Worm (Caenorhabditis elegans) whole organism, late embryonic: ENCODE measurements around the gene K04E7.1.

Experiments
- ahr-1 ChIP-seq: sonication (generic microtip); optimal IDR thresholded peaks from 2 replicates; lab custom pipeline; 2016; ENCODE audit warnings: missing genetic modification characterization, missing compliant biosample characterization
- ama-1 ChIP-seq: fragments of 150-350 bp; optimal IDR thresholded peaks from 2 replicates; lab custom pipeline; 2014
- ceh-30 ChIP-seq: fragments of 150-350 bp; optimal IDR thresholded peaks from 2 replicates; lab custom pipeline; 2014; ENCODE audit warnings: missing biosample characterization, missing genetic modification characterization
- ceh-6 ChIP-seq: fragments of 200-800 bp; sonication (Bioruptor generic); optimal IDR thresholded peaks from 2 replicates; lab custom pipeline; 2018; ENCODE audit warnings: mild to moderate bottlenecking, missing genetic modification characterization, missing compliant biosample characterization
- elt-2 ChIP-seq: sonication (generic microtip); optimal IDR thresholded peaks from 2 replicates; lab custom pipeline; 2016; ENCODE audit warnings: missing genetic modification reagents, missing genetic modification characterization, missing compliant biosample characterization
- pag-3 ChIP-seq: sonication (generic microtip); optimal IDR thresholded peaks from 2 replicates; lab custom pipeline; 2016; ENCODE audit warnings: missing compliant biosample characterization, missing genetic modification characterization, borderline replicate concordance
- pha-4 ChIP-seq: fragments of 150-350 bp; optimal IDR thresholded peaks from 2 replicates; lab custom pipeline; 2018; ENCODE audit warnings: missing biosample characterization, missing genetic modification reagents, missing genetic modification characterization
- pqm-1 ChIP-seq: sonication (generic microtip); optimal IDR thresholded peaks from 2 replicates; lab custom pipeline; 2016; ENCODE audit warnings: missing genetic modification characterization, missing compliant biosample characterization
- sox-2 ChIP-seq: fragments of 200-800 bp; sonication (Bioruptor generic); IDR thresholded peaks from 2 replicates; pipeline ENCODE4 v1.3.6; 2022; ENCODE audit warnings: missing genetic modification reagents, missing genetic modification characterization, missing compliant biosample characterization
- syd-9 ChIP-seq: sonication (generic microtip); optimal IDR thresholded peaks from 2 replicates; lab custom pipeline; 2016; ENCODE audit warnings: mild to moderate bottlenecking, missing genetic modification characterization, moderate library complexity, missing compliant biosample characterization
- ttx-3 ChIP-seq: sonication (generic microtip); optimal IDR thresholded peaks from 2 replicates; lab custom pipeline; 2016; ENCODE audit warnings: missing genetic modification reagents, missing genetic modification characterization, missing compliant biosample characterization

DNA sequence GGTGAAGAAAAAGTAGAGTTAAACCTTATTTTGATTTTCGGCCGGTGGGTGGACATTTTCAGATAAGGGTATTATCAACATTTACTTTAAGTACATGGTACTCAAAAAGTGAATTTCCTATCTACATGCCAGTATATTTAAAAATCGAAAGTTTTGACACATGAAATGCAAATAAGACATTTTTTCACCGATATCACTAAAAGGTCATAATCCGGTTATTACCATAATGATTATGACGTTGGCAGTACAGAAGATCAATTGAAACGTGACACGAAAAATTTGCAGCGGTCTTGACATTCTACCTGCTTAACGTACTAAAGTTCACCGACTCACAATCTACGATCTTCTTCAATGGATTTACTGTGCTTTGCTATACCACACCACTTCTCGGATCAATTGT, 3.8 kb upstream of the K04E7.1 start:
- TF ChIP-seq ama-1 (lab: Kevin White, UChicago) (no peak), ahr-1 (tag; lab: Kevin White, UChicago) (no peak), pqm-1 (tag; lab: Kevin White, UChicago) (no peak), syd-9 (tag; lab: Kevin White, UChicago) (no peak), elt-2 (tag; lab: Kevin White, UChicago) (no peak), ceh-30 (tag; lab: Kevin White, UChicago) (no peak), ttx-3 (tag; lab: Kevin White, UChicago) (no peak), ceh-6 (no peak), pag-3 (tag; lab: Kevin White, UChicago) (no peak), sox-2 (no peak), pha-4 (no peak)
